Fruit fly (Drosophila melanogaster) whole organism, embryonic: ENCODE data around the gene Vti1a.

Experiments
- Abd-B ChIP-seq: fragments of 200-800 bp; sonication (Bioruptor generic); optimal IDR thresholded peaks from 2 replicates; lab custom pipeline; 2018; ENCODE audit warnings: missing biosample characterization, mild to moderate bottlenecking, missing genetic modification characterization, moderate library complexity
- Awh ChIP-seq: fragments of 200-800 bp; sonication (Bioruptor generic); IDR thresholded peaks from 2 replicates; pipeline ENCODE4, ENCODE4 v1.3.6; 2022; ENCODE audit warnings: missing biosample characterization, missing genetic modification characterization
- B-H1 ChIP-seq: fragments of 200-800 bp; sonication (Bioruptor generic); IDR thresholded peaks from 3 replicates; pipeline ENCODE4 v1.3.6; 2022; ENCODE audit warnings: missing biosample characterization, missing genetic modification characterization
- Bgb ChIP-seq: fragments of 200-800 bp; sonication (Bioruptor generic); IDR thresholded peaks from 2 replicates; pipeline ENCODE4 v1.3.6; 2022; ENCODE audit warnings: missing biosample characterization, missing genetic modification characterization; ENCODE audit not compliant: partially characterized antibody
- CG10209 ChIP-seq: fragments of 200-800 bp; sonication (Bioruptor generic); optimal IDR thresholded peaks from 3 replicates; lab custom pipeline; 2017; ENCODE audit warnings: missing biosample characterization, mild to moderate bottlenecking, missing genetic modification characterization, missing genetic modification reagents
- CG10565 ChIP-seq: fragments of 200-800 bp; sonication (Bioruptor generic); optimal IDR thresholded peaks from 3 replicates; lab custom pipeline; 2016; ENCODE audit warnings: missing biosample characterization, mild to moderate bottlenecking, missing genetic modification characterization
- CG10979 ChIP-seq: fragments of 200-800 bp; sonication (Bioruptor generic); optimal IDR thresholded peaks from 2 replicates; lab custom pipeline; 2018; ENCODE audit warnings: missing biosample characterization, mild to moderate bottlenecking, missing genetic modification characterization, moderate library complexity
- CG14667 ChIP-seq: fragments of 200-800 bp; sonication (Bioruptor generic); IDR thresholded peaks from 2 replicates; pipeline ENCODE4 v1.3.6; 2022; ENCODE audit warnings: missing biosample characterization, missing genetic modification characterization
- CG14860 ChIP-seq: fragments of 200-800 bp; sonication (Bioruptor generic); IDR thresholded peaks from 3 replicates; pipeline ENCODE4 v1.3.6; 2022; ENCODE audit warnings: missing biosample characterization, missing genetic modification characterization; ENCODE audit not compliant: partially characterized antibody
- CG15073 ChIP-seq: fragments of 200-800 bp; sonication (Bioruptor generic); optimal IDR thresholded peaks from 2 replicates; lab custom pipeline; 2016; ENCODE audit warnings: missing biosample characterization, missing genetic modification characterization
- CG1832 ChIP-seq: fragments of 200-800 bp; sonication (Bioruptor generic); optimal IDR thresholded peaks from 2 replicates; lab custom pipeline; 2017; ENCODE audit warnings: missing biosample characterization, mild to moderate bottlenecking, missing genetic modification characterization, inconsistent platforms
- CG3281 ChIP-seq: fragments of 200-800 bp; sonication (Bioruptor generic); optimal IDR thresholded peaks from 3 replicates; lab custom pipeline; 2017; ENCODE audit warnings: missing biosample characterization, mild to moderate bottlenecking, missing genetic modification characterization
- CG4617 ChIP-seq: fragments of 200-800 bp; sonication (Bioruptor generic); optimal IDR thresholded peaks from 3 replicates; lab custom pipeline; 2016; ENCODE audit warnings: missing biosample characterization, missing genetic modification characterization, borderline replicate concordance
- CG7357 ChIP-seq: fragments of 200-800 bp; sonication (Bioruptor generic); IDR thresholded peaks from 3 replicates; pipeline ENCODE4 v1.3.6; 2022; ENCODE audit warnings: missing biosample characterization, missing genetic modification characterization
- CG7556 ChIP-seq: fragments of 200-800 bp; sonication (Bioruptor generic); optimal IDR thresholded peaks from 2 replicates; lab custom pipeline; 2017; ENCODE audit warnings: missing biosample characterization, mild to moderate bottlenecking, missing genetic modification characterization
- CG7786 ChIP-seq: fragments of 200-800 bp; sonication (Bioruptor generic); optimal IDR thresholded peaks from 2 replicates; lab custom pipeline; 2016; ENCODE audit warnings: missing biosample characterization, missing genetic modification characterization
- CG9215 ChIP-seq: fragments of 200-800 bp; sonication (Bioruptor generic); IDR thresholded peaks from 2 replicates; pipeline ENCODE4 v1.3.6; 2022; ENCODE audit warnings: missing biosample characterization, missing genetic modification characterization
- CG9437 ChIP-seq: fragments of 200-800 bp; sonication (Bioruptor generic); optimal IDR thresholded peaks from 2 replicates; lab custom pipeline; 2018; ENCODE audit warnings: missing biosample characterization, mild to moderate bottlenecking, missing genetic modification characterization
- CG9727 ChIP-seq: fragments of 200-800 bp; sonication (Bioruptor generic); optimal IDR thresholded peaks from 3 replicates; lab custom pipeline; 2017; ENCODE audit warnings: missing biosample characterization, mild to moderate bottlenecking, missing genetic modification characterization
- CG9797 ChIP-seq: fragments of 200-800 bp; sonication (Bioruptor generic); optimal IDR thresholded peaks from 3 replicates; lab custom pipeline; 2018; ENCODE audit warnings: missing biosample characterization, mild to moderate bottlenecking, missing genetic modification characterization
- CG9876 ChIP-seq: fragments of 200-800 bp; sonication (Bioruptor generic); optimal IDR thresholded peaks from 2 replicates; lab custom pipeline; 2016; ENCODE audit warnings: missing biosample characterization, missing genetic modification characterization
- Camta ChIP-seq: fragments of 200-800 bp; sonication (Bioruptor generic); optimal IDR thresholded peaks from 2 replicates; lab custom pipeline; 2016; ENCODE audit warnings: missing biosample characterization, missing genetic modification characterization
- Drgx ChIP-seq: fragments of 200-800 bp; sonication (Bioruptor generic); IDR thresholded peaks from 2 replicates; pipeline ENCODE4 v1.3.6; 2022; ENCODE audit warnings: missing biosample characterization, missing genetic modification characterization
- Fer3 ChIP-seq: fragments of 200-800 bp; sonication (Bioruptor generic); optimal IDR thresholded peaks from 2 replicates; lab custom pipeline; 2018; ENCODE audit warnings: missing biosample characterization, mild to moderate bottlenecking, missing genetic modification characterization, moderate library complexity
- MTF-1 ChIP-seq: fragments of 200-800 bp; sonication (Bioruptor generic); optimal IDR thresholded peaks from 2 replicates; lab custom pipeline; 2018; ENCODE audit warnings: missing biosample characterization, mild to moderate bottlenecking, missing genetic modification characterization, borderline replicate concordance
- Mad ChIP-seq: fragments of 200-800 bp; sonication (Bioruptor generic); optimal IDR thresholded peaks from 2 replicates; lab custom pipeline; 2016; ENCODE audit warnings: missing biosample characterization, missing genetic modification characterization
- Meics ChIP-seq: fragments of 200-800 bp; sonication (Bioruptor generic); optimal IDR thresholded peaks from 2 replicates; lab custom pipeline; 2017; ENCODE audit warnings: missing biosample characterization, mild to moderate bottlenecking, missing genetic modification characterization
- Nf-YA ChIP-seq: fragments of 200-800 bp; sonication (Bioruptor generic); IDR thresholded peaks from 2 replicates; pipeline ENCODE4 v1.3.6; 2022; ENCODE audit warnings: missing biosample characterization, missing genetic modification characterization
- Nf-YC ChIP-seq: fragments of 200-800 bp; optimal IDR thresholded peaks from 3 replicates; lab custom pipeline; 2019; ENCODE audit warnings: missing biosample characterization, mild to moderate bottlenecking, missing genetic modification characterization, moderate library complexity
- Optix ChIP-seq: fragments of 200-800 bp; sonication (Bioruptor generic); IDR thresholded peaks from 3 replicates; pipeline ENCODE4 v1.3.6; 2022; ENCODE audit warnings: missing biosample characterization, missing genetic modification characterization
- Scr ChIP-seq: fragments of 200-800 bp; sonication (Bioruptor generic); IDR thresholded peaks from 2 replicates; pipeline ENCODE4 v1.3.6; 2022; ENCODE audit warnings: missing biosample characterization, missing genetic modification characterization; ENCODE audit not compliant: partially characterized antibody
- Trl ChIP-seq, 3 experiments: fragments of >200 bp in 2 of 3; fragments of 200-800 bp in 1 of 3; sonication (Bioruptor generic) in 1 of 3; optimal IDR thresholded peaks; 2 replicates in 1 of 3; 3 replicates in 2 of 3; lab custom pipeline; 2016 to 2017; ENCODE audit warnings: missing biosample characterization in 1 of 3, missing genetic modification characterization in 1 of 3
- bigmax ChIP-seq: fragments of 200-800 bp; sonication (Bioruptor generic); optimal IDR thresholded peaks from 2 replicates; lab custom pipeline; 2018; ENCODE audit warnings: missing biosample characterization, mild to moderate bottlenecking, missing genetic modification characterization
- chif ChIP-seq, 2 experiments: fragments of 200-800 bp; sonication (Bioruptor generic); optimal IDR thresholded peaks; 3 replicates each; lab custom pipeline; 2016; ENCODE audit warnings: missing biosample characterization in 2 of 2, missing genetic modification characterization in 2 of 2
- corto ChIP-seq: fragments of 200-800 bp; sonication (Bioruptor generic); optimal IDR thresholded peaks from 2 replicates; lab custom pipeline; 2016; ENCODE audit warnings: missing biosample characterization, mild to moderate bottlenecking, missing genetic modification characterization, moderate library complexity
- da ChIP-seq: fragments of 200-800 bp; sonication (Bioruptor generic); optimal IDR thresholded peaks from 2 replicates; lab custom pipeline; 2016; ENCODE audit warnings: missing biosample characterization, missing genetic modification characterization
- fd3F ChIP-seq: fragments of 200-800 bp; sonication (Bioruptor generic); optimal IDR thresholded peaks from 2 replicates; lab custom pipeline; 2018; ENCODE audit warnings: missing biosample characterization, mild to moderate bottlenecking, missing genetic modification characterization, moderate library complexity
- jigr1 ChIP-seq: fragments of 200-800 bp; sonication (Bioruptor generic); IDR thresholded peaks from 3 replicates; pipeline ENCODE4 v1.3.6; 2022; ENCODE audit warnings: missing biosample characterization, missing genetic modification characterization
- mirr ChIP-seq: fragments of 200-800 bp; sonication (Bioruptor generic); optimal IDR thresholded peaks from 3 replicates; lab custom pipeline; 2018; ENCODE audit warnings: missing biosample characterization, mild to moderate bottlenecking, missing genetic modification characterization
- nerfin-1 ChIP-seq: fragments of 200-800 bp; sonication (Bioruptor generic); optimal IDR thresholded peaks from 3 replicates; lab custom pipeline; 2019; ENCODE audit warnings: missing biosample characterization, mild to moderate bottlenecking, missing genetic modification characterization, moderate library complexity
- rib ChIP-seq: fragments of 200-800 bp; sonication (Bioruptor generic); IDR thresholded peaks from 2 replicates; pipeline ENCODE4 v1.3.6; 2022; ENCODE audit warnings: missing biosample characterization, missing genetic modification characterization
- salm ChIP-seq: fragments of 200-800 bp; sonication (Bioruptor generic); optimal IDR thresholded peaks from 2 replicates; lab custom pipeline; 2018; ENCODE audit warnings: missing biosample characterization, mild to moderate bottlenecking, missing genetic modification characterization
- scrt ChIP-seq: fragments of 200-800 bp; sonication (Bioruptor generic); optimal IDR thresholded peaks from 2 replicates; lab custom pipeline; 2018; ENCODE audit warnings: missing biosample characterization, mild to moderate bottlenecking, missing genetic modification characterization, moderate library complexity
- slp2 ChIP-seq: fragments of 200-800 bp; sonication (Bioruptor generic); optimal IDR thresholded peaks from 2 replicates; lab custom pipeline; 2016; ENCODE audit warnings: missing biosample characterization, missing genetic modification characterization
- tap ChIP-seq: fragments of 200-800 bp; optimal IDR thresholded peaks from 3 replicates; lab custom pipeline; 2019; ENCODE audit warnings: missing biosample characterization, mild to moderate bottlenecking, missing genetic modification characterization, moderate library complexity
- tio ChIP-seq: fragments of 200-800 bp; sonication (Bioruptor generic); optimal IDR thresholded peaks from 2 replicates; lab custom pipeline; 2017; ENCODE audit warnings: missing biosample characterization, missing genetic modification characterization, inconsistent platforms
- toy ChIP-seq: fragments of 200-800 bp; sonication (Bioruptor generic); IDR thresholded peaks from 2 replicates; pipeline ENCODE4 v1.3.6; 2022; ENCODE audit warnings: missing biosample characterization, missing genetic modification characterization
- usp ChIP-seq: fragments of >200 bp; optimal IDR thresholded peaks from 2 replicates; lab custom pipeline; 2017; ENCODE audit warnings: missing biosample characterization, missing genetic modification characterization

Gene Vti1a

DNA sequence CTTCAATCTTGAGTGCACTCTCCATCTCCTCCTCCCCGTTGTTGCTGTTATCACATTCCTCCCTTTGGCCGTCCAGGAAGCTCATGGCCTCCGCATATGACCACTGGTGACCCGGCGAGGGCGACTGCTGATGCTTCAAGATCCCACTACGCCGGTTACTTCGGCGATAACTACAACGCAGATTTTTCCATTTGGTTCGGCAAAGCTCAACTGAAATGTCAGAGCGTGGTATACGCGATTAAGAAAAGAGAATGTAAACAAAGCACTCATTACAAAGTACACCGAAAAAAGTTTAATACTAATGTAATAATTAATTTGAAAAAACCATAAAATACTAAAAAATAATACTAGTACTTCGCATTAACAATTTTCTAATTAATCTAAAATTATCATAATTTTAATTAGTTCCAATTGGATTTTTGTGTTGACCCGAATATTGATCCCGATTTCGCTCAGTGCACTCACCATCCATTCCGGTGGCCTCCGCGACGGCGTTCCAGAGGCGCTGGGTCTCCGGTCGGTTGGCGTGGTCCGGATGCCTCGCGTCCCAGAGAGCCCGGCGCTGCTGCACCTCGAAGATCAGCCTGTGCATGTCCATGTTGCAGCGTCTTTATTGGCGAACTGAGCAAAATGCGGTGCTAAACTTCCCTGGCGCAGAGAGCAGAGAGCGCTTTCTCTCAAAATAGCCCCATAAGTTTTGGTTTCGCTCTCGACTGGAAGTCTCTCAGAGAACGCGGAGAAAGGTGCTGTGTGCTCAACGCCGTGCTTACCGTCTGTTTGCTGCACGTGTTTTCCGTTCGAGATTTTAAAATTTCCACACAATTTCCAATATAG is 46.0 kb upstream of the Vti1a start (continued):
- peak; percentile 83 for TF ChIP-seq B-H1 (GFP tag; lab: Robert Waterston, UW)
- TF ChIP-seq Nf-YC (tag; lab: Kevin White, UChicago) = peak; percentile 72
- no peak for TF ChIP-seq mirr (GFP tag; lab: Kevin White, UChicago)
- TF ChIP-seq Scr = no peak
- TF ChIP-seq CG9437 (GFP tag; lab: Kevin White, UChicago) = peak; percentile 81
- TF ChIP-seq tap (tag; lab: Kevin White, UChicago) = peak; percentile 92
- TF ChIP-seq CG14667 = peak; percentile 89
- TF ChIP-seq toy = peak; percentile 67
- TF ChIP-seq Bgb (GFP tag; lab: Robert Waterston, UW) = no peak
- TF ChIP-seq CG10979 (tag; lab: Kevin White, UChicago) = peak; percentile 97
- TF ChIP-seq MTF-1 (GFP tag; lab: Kevin White, UChicago) = peak; percentile 81
- no peak for TF ChIP-seq usp
- TF ChIP-seq fd3F (GFP tag; lab: Kevin White, UChicago) = peak; percentile 82
- TF ChIP-seq Meics (GFP tag; lab: Kevin White, UChicago) = peak; percentile 84
- peak; percentile 93 for TF ChIP-seq CG7556 (GFP tag; lab: Kevin White, UChicago)
- TF ChIP-seq CG7786 (GFP tag; lab: Kevin White, UChicago) = peak; percentile 46
- TF ChIP-seq CG3281 (GFP tag; lab: Kevin White, UChicago) = peak; percentile 88
- peak; percentile 86 for TF ChIP-seq Nf-YA
- peak; percentile 1 for TF ChIP-seq CG1832 (GFP tag; lab: Kevin White, UChicago)
- TF ChIP-seq scrt (GFP tag; lab: Kevin White, UChicago) = peak; percentile 81
- TF ChIP-seq CG9215 (GFP tag; lab: Robert Waterston, UW) = peak; percentile 73; the same call in 1 of the 2 replicates
- TF ChIP-seq bigmax = no peak
- peak; percentile 80 for TF ChIP-seq tio
- TF ChIP-seq CG14860 (GFP tag; lab: Robert Waterston, UW) = no peak
- peak; percentile 85 for TF ChIP-seq Fer3 (tag; lab: Kevin White, UChicago)
- no peak for TF ChIP-seq CG9876 (GFP tag; lab: Kevin White, UChicago)
- peak; percentile 82 for TF ChIP-seq Abd-B (GFP tag; lab: Kevin White, UChicago)
- TF ChIP-seq CG7357 = peak; percentile 79
- peak; percentile 76 for TF ChIP-seq Optix (GFP tag; lab: Robert Waterston, UW)
- TF ChIP-seq corto (GFP tag; lab: Kevin White, UChicago) = peak; percentile 88
- peak; percentile 81 for TF ChIP-seq Mad
- TF ChIP-seq jigr1 (GFP tag; lab: Robert Waterston, UW) = peak; percentile 70; the same call in 2 of the 3 replicates
- peak; percentile 63 for TF ChIP-seq CG10565
- peak; percentile 17 for TF ChIP-seq CG9797
- peak; percentile 75 to 90 for TF ChIP-seq Trl (optimal IDR thresholded peaks at IDR 0.05; lab: Kevin White, UChicago)
- no peak for TF ChIP-seq Trl (GFP tag; optimal IDR thresholded peaks at IDR 0.05; lab: Kevin White, UChicago)
- TF ChIP-seq CG9727 (GFP tag; lab: Kevin White, UChicago) = peak; percentile 94
- peak; percentile 22 for TF ChIP-seq slp2 (GFP tag; lab: Kevin White, UChicago)
- TF ChIP-seq CG4617 (GFP tag; lab: Kevin White, UChicago) = peak; percentile 58
- TF ChIP-seq chif (GFP tag; optimal IDR thresholded peaks at IDR 0.05; lab: Kevin White, UChicago) = peak; percentile 69 to 73
- TF ChIP-seq Camta (GFP tag; lab: Kevin White, UChicago) = peak; percentile 60
- peak; percentile 40 for TF ChIP-seq CG15073
- peak; percentile 78; the same call in 1 of the 2 replicates for TF ChIP-seq rib (GFP tag; lab: Robert Waterston, UW)
- peak; percentile 90 for TF ChIP-seq salm (tag; lab: Kevin White, UChicago)
- TF ChIP-seq CG10209 (GFP tag; lab: Kevin White, UChicago) = peak; percentile 91
- TF ChIP-seq Awh (GFP tag; lab: Robert Waterston, UW) = peak; percentile 92
- peak; percentile 94 for TF ChIP-seq Drgx
- no peak for TF ChIP-seq da (GFP tag; lab: Kevin White, UChicago)
- peak; percentile 89 for TF ChIP-seq nerfin-1 (tag; lab: Kevin White, UChicago)
